Fruit fly (Drosophila melanogaster) whole organism: ENCODE data around the gene EMC3.

Experiments used
- CG8478 ChIP-seq: fragments of >200 bp; optimal IDR thresholded peaks from 2 replicates; lab custom pipeline; 2018; ENCODE audit warnings: inconsistent platforms
- Dll ChIP-seq: fragments of >200 bp; optimal IDR thresholded peaks from 2 replicates; lab custom pipeline; 2017
- EcR ChIP-seq, 2 experiments: fragments of >200 bp; optimal IDR thresholded peaks; 2 replicates each; lab custom pipeline; 2017; ENCODE audit warnings: missing biosample characterization in 2 of 2, missing genetic modification characterization in 2 of 2, missing genetic modification reagents in 2 of 2
- pan ChIP-seq: fragments of >200 bp; optimal IDR thresholded peaks from 2 replicates; lab custom pipeline; 2017
- psq ChIP-seq: fragments of >200 bp; optimal IDR thresholded peaks from 2 replicates; lab custom pipeline; 2017
- usp ChIP-seq: fragments of >200 bp; optimal IDR thresholded peaks from 2 replicates; lab custom pipeline; 2017; ENCODE audit warnings: missing biosample characterization, missing genetic modification characterization, mixed read lengths

The EMC3 gene

DNA sequence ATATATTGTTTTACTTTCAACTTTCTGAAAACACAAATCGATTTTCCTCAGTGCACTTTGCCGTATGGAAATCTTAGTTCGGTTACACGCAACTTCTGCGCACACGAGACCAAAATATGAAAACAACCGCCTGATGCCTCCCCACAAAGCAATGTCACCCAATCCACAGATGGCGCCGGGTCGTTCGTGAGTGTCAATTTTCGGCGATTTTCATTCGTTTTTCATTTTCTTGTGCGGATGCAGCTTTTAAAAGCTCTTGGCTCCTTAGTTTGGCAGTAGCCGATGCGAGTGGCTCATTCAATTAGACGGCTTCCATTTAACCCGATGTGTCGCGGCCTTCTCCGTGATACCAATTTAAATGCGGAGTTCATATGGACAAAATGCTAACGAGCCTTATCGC lies 8.3 kb downstream of the EMC3 start, which contains the start of gene CG6431:
TSS of gene CG6431 (plus strand) at position 301 of the 400 bp plus-strand sequence.
- TF ChIP-seq usp (GFP tag; lab: Kevin White, UChicago) (no peak), Dll (lab: Kevin White, UChicago) (no peak), pan (lab: Kevin White, UChicago) (no peak), EcR (GFP tag; optimal IDR thresholded peaks at IDR 0.05; lab: Kevin White, UChicago) (no peak), CG8478 (no peak), psq (no peak)

DNA sequence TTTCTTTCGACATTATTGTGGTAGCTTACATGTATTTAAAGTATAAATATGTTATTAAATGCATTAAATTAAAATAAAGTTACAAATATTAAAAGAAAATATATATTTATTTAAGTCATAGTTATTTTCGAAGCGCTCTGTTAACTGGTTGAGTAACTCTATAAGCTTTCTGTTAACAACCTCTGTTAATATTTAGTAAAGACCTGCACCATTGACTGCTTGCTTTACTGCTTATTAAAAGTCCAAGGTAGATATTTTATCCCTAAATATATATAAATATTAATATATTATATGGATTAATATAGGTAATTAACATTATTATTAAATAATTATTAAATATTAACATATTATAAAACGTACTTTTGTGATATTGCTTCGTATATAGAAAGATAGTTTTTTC lies 10.7 kb downstream of the EMC3 start:
- TF ChIP-seq Dll (lab: Kevin White, UChicago) (no peak), EcR (GFP tag; optimal IDR thresholded peaks at IDR 0.05; lab: Kevin White, UChicago) (no peak), CG8478 (no peak), psq (no peak), pan (lab: Kevin White, UChicago) (no peak), usp (GFP tag; lab: Kevin White, UChicago) (no peak)

DNA sequence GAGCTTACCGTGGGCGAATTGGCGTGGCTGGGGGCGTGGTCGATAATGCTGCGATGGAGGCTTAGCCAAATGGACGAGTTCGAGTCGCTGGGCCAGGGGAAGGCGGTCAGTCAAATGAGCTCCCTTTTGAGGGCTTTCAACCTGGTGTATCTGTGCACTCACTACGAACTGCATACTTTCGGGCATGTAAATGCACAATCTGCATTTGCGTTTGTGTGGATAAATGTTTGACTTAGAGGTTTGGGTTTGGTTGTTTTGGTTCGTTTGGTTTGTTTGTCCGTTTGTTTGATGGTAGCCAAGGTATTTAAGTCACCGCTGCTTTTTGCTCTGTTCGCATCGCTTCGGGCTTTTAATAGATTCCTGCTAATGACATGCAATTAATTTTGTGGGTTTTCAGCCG lies 21.0 kb downstream of the EMC3 start:
- TF ChIP-seq CG8478 = no peak
- no peak for TF ChIP-seq EcR (GFP tag; optimal IDR thresholded peaks at IDR 0.05; lab: Kevin White, UChicago)
- TF ChIP-seq Dll (lab: Kevin White, UChicago) = no peak
- no peak for TF ChIP-seq pan (lab: Kevin White, UChicago)
- TF ChIP-seq usp (GFP tag; lab: Kevin White, UChicago) = no peak
- TF ChIP-seq psq = no peak

DNA sequence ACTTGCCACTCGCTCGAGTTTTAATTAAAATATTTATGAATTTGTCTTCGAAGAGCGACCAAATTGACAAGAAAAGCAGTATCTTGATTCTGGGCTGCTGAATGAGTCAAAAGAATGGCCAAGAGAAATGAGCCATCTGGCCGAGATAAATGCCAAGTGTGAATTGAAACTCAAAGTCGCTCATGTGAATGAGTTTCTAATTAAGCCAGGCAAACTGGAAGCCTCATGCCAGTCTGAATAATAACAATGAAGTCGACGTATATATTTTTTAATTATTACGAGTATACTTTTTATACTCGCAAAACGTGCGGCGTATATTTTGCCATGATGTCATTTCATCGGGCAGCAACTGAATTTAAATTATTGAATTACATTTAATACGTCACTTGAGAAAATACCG lies 22.9 kb downstream of the EMC3 start, which contains the start of gene Lip2:
TSS of gene Lip2 (minus strand) at position 101 of the 400 bp plus-strand sequence.
- TF ChIP-seq psq (no peak), pan (lab: Kevin White, UChicago) (no peak), usp (GFP tag; lab: Kevin White, UChicago) (no peak), EcR (GFP tag; optimal IDR thresholded peaks at IDR 0.05; lab: Kevin White, UChicago) (no peak), CG8478 (no peak), Dll (lab: Kevin White, UChicago) (no peak)

DNA sequence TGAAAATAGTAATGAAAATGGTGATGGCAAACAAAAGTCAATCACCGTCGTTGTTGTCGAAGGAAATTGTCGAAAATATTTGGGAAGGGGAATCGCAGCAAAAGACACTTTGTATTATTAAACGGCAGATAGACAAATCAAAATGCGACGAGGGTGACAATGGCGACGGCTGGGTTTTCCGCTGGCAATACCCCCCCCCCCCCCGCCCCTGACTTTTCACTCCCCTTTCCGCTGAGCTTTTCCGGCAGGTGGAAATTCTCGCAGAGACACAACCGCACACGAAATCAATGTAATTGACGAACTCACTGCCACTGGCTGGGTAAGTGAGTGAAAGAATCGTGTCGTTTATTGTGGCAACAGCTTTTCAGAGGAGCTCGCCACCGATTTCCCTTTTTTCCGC lies 24.1 kb downstream of the EMC3 start:
- TF ChIP-seq psq (no peak), usp (GFP tag; lab: Kevin White, UChicago) (no peak), pan (lab: Kevin White, UChicago) (no peak), Dll (lab: Kevin White, UChicago) (no peak), CG8478 (no peak), EcR (GFP tag; optimal IDR thresholded peaks at IDR 0.05; lab: Kevin White, UChicago) (no peak)

DNA sequence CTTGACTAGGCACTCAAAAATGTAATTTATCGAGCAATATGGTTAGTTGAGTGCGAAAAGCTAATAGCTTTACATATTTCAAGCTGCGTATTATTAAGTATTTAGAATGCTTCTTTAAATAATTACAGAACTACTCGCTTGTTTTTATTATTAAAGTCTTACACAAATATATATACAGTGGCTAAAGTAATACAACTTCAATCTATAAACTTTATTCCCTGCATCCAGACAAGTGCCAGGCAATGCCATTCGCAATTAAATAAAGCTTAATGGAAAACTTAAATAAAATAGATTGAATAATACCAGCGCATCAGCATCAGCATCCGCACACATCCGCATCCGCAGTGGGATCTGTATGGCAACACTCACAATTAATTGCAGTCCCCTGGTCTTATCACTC lies 26.0 kb downstream of the EMC3 start:
- TF ChIP-seq pan (lab: Kevin White, UChicago) (no peak), psq (no peak), EcR (GFP tag; optimal IDR thresholded peaks at IDR 0.05; lab: Kevin White, UChicago) (no peak), CG8478 (no peak), usp (GFP tag; lab: Kevin White, UChicago) (no peak), Dll (lab: Kevin White, UChicago) (no peak)

DNA sequence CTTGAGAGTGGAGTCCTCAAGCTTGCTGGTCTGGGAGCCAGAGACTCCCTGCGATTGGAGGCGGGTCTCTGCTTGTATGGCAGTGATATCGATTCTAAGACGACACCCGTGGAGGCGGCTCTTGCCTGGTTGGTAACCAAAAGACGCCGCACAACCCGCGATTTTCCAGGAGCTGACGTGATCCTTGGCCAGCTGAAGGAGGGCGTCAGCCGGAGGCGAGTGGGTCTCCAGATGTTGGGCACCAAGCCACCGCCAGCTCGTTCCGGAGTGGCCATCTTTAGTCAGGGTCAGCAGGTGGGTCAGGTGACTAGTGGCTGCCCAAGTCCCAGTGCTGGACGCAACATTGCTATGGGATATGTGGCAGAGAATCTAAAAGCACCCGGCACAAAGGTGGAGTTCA lies 27.8 kb downstream of the EMC3 start:
- TF ChIP-seq CG8478 (no peak), psq (no peak), usp (GFP tag; lab: Kevin White, UChicago) (no peak), EcR (GFP tag; optimal IDR thresholded peaks at IDR 0.05; lab: Kevin White, UChicago) (no peak), Dll (lab: Kevin White, UChicago) (no peak), pan (lab: Kevin White, UChicago) (no peak)

DNA sequence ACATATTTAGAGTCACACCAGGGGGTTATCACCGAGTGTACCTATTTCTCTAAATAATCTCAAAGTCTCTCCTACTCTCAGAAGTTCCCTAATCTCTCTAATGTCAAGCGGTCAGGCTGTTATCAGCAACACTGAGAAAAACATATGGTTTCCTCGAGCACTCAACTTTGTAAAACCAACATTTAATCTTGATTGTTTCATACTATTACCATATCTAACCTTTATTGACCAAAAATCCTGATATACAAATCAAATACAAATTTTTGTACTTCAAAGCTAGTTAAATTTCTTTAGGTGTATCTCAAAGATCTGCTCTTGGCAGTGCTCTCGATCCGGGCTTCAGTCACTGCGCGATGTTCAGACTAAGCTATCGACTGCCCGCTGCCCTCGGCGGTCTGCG lies 28.9 kb downstream of the EMC3 start, which contains the start of gene CG6415:
TSS of gene CG6415 (plus strand) at position 341 of the 400 bp plus-strand sequence.
- TF ChIP-seq pan (lab: Kevin White, UChicago) (no peak), CG8478 (no peak), Dll (lab: Kevin White, UChicago) (no peak), psq (no peak), usp (GFP tag; lab: Kevin White, UChicago) (no peak), EcR (GFP tag; optimal IDR thresholded peaks at IDR 0.05; lab: Kevin White, UChicago) (no peak)

DNA sequence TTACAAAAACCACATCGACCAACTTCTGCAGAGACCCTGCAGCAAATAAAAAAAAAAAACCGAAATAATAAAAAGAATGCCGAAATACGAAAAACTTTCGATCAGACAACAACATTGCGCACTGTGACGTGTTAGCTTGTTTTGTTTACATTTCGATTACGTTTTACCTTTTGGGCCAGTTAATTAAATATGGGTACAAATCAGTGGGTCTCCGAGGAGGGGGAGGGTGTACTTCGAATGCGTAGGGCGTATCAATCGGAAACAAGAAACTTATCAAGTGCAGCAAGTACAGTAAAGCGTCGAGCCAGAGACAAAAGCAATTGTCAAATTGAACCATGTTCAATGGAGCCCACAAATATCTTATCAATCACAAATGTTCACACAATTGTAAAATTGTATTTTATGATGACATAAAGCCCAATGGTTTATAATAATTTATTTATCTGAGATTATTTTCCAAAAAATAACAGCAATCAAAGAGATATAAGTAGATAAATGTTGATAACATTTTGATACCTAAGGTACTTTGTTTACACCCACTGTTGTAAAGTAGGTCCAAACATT lies 30.6 kb downstream of the EMC3 start, which contains the start of gene Lip1:
TSS of gene Lip1 (minus strand) at position 46 of the 564 bp plus-strand sequence.
- TF ChIP-seq Dll (lab: Kevin White, UChicago) (no peak), EcR (GFP tag; optimal IDR thresholded peaks at IDR 0.05; lab: Kevin White, UChicago) (no peak), psq (no peak), CG8478 (no peak), usp (GFP tag; lab: Kevin White, UChicago) (no peak), pan (lab: Kevin White, UChicago) (no peak)

DNA sequence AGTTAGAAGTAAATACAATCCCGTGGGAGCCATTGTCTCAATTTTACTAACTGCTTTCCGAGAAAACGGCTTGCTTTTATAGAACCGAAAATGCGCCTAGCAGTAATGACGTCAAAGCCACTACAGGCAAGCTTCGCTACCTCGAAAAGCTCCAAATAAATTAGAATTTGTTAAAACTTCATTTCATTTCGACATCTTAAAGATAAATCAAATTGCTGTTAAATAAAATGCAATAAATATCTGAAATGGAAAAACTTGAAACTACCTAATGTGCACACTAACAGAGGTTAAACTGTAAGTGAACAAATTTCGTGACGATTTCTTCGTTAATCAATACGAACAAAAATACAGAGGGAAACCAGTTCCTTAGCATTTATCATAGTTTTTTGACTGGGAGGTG lies 34.2 kb downstream of the EMC3 start, which contains the start of gene CG7300:
TSS of gene CG7300 (minus strand) at position 52 of the 400 bp plus-strand sequence.
- TF ChIP-seq CG8478 = no peak

DNA sequence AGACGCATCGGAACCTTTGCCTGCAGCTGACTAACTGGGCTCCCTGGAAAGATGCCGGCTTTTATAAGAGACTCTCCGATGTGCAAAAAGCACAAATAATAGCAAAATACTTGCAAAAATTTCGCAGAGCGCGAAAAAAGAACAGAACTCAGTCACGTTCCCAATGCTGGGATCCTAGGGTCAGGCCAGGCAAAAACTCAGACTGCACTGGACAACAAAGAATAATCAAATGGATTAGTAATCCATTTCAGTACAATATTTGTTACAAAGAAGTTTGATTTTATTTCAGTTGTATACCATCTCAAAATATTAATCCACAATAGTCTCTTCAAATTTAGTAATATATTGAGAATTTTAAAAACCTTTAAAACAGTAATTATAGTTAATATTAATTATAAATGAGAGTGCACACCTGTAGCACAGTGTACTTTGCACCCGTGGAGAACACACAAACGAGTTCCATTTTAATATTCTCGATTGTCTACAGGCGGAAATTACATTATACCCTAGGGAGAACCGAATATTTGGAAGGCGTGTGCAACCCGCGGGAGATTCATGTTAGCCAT lies 38.1 kb downstream of the EMC3 start, which contains the start of gene CG17108:
TSS of gene CG17108 (minus strand) at position 51 of the 566 bp plus-strand sequence.
- TF ChIP-seq Dll (lab: Kevin White, UChicago) (no peak), CG8478 (no peak), EcR (GFP tag; optimal IDR thresholded peaks at IDR 0.05; lab: Kevin White, UChicago) (no peak), usp (GFP tag; lab: Kevin White, UChicago) (no peak), pan (lab: Kevin White, UChicago) (no peak), psq (no peak)

DNA sequence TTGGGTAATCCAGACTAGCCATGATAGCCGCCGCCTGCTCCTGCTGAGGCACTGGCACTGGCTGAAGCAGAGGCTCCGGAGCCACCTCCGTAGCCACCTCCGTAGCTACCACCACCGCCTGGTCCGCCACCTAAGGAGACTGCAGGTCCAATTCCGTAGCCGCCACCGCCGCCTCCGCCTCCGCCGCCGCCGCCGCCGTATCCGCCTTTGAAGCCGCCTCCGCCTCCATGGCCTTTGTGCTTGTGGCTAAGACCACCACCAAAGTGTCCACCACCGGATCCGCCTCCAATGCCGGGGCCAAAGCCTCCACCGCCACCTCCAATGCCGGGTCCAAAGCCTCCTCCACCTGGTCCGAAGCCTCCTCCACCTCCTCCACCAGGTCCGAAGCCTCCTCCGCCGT lies 39.2 kb downstream of the EMC3 start:
- no peak for TF ChIP-seq usp (GFP tag; lab: Kevin White, UChicago)
- no peak for TF ChIP-seq Dll (lab: Kevin White, UChicago)
- TF ChIP-seq psq = no peak
- TF ChIP-seq EcR (GFP tag; optimal IDR thresholded peaks at IDR 0.05; lab: Kevin White, UChicago) = no peak
- no peak for TF ChIP-seq pan (lab: Kevin White, UChicago)
- TF ChIP-seq CG8478 = no peak
